Fruit fly (Drosophila melanogaster): Measurements from ENCODE around the gene CG13282.
A peak's percentile ranks its signal among the peaks of the same experiment; 100 is the strongest.

Gene CG13282

dm6 chr2L:16868897-16869324 lies 34.6 kb upstream of the CG13282 start (continued):
- peak; percentile 44 for TF ChIP-seq fd96Cb (tag; optimal IDR thresholded peaks at IDR 0.05)
- TF ChIP-seq Gug (GFP tag; IDR thresholded peaks at IDR 0.05): no peak
- no peak for TF ChIP-seq trh (GFP tag; optimal IDR thresholded peaks at IDR 0.05)
- peak; percentile 44; the same call in 1 of the 2 replicates for TF ChIP-seq stc (GFP tag; IDR thresholded peaks at IDR 0.05)
- TF ChIP-seq Oli (tag; optimal IDR thresholded peaks at IDR 0.05): peak; percentile 61
- peak; percentile 74 for TF ChIP-seq CG11504 (tag; optimal IDR thresholded peaks at IDR 0.05)
- no peak for TF ChIP-seq CG12299 (tag; optimal IDR thresholded peaks at IDR 0.05)
- TF ChIP-seq Usf (GFP tag; optimal IDR thresholded peaks at IDR 0.05): no peak
- TF ChIP-seq nerfin-2 (GFP tag; IDR thresholded peaks at IDR 0.05; ENCODE audit: partially characterized antibody): no peak
- TF ChIP-seq cad (GFP tag; optimal IDR thresholded peaks at IDR 0.05): no peak
- TF ChIP-seq exex (tag; optimal IDR thresholded peaks at IDR 0.05): no peak
- no peak for TF ChIP-seq yki (optimal IDR thresholded peaks at IDR 0.05)
- peak; percentile 74 for TF ChIP-seq CG13424 (tag; optimal IDR thresholded peaks at IDR 0.05)
- TF ChIP-seq Ptx1 (GFP tag; IDR thresholded peaks at IDR 0.05): peak; percentile 72
- TF ChIP-seq tgo (GFP tag; IDR thresholded peaks at IDR 0.05): peak; percentile 57
- TF ChIP-seq Mrtf (GFP tag; IDR thresholded peaks at IDR 0.05): no peak
- no peak for TF ChIP-seq repo (GFP tag; optimal IDR thresholded peaks at IDR 0.05)
- no peak for TF ChIP-seq CG4820 (GFP tag; optimal IDR thresholded peaks at IDR 0.05)
- no peak for TF ChIP-seq CG1832 (GFP tag; optimal IDR thresholded peaks at IDR 0.05)
- peak in 1 of 2 experiments; percentile 96 for TF ChIP-seq Hr78 (GFP tag; optimal IDR thresholded peaks at IDR 0.05)
- no peak for TF ChIP-seq CG12219 (GFP tag; optimal IDR thresholded peaks at IDR 0.05)
- no peak for TF ChIP-seq bbx (GFP tag; IDR thresholded peaks at IDR 0.05; ENCODE audit: partially characterized antibody)
- no peak for TF ChIP-seq Side (GFP tag; optimal IDR thresholded peaks at IDR 0.05)
- TF ChIP-seq btn (GFP tag; optimal IDR thresholded peaks at IDR 0.05): no peak
- TF ChIP-seq so (GFP tag; IDR thresholded peaks at IDR 0.05): no peak; the same call in 2 of the 3 replicates
- peak; percentile 62 for TF ChIP-seq CG12391 (tag; optimal IDR thresholded peaks at IDR 0.05)
- 0 out of 2 replicates have a peak, but pooled peaks have one; percentile 6 for TF ChIP-seq Taf1 (GFP tag; IDR thresholded peaks at IDR 0.05)
- TF ChIP-seq Dip2 (GFP tag; IDR thresholded peaks at IDR 0.05): no peak
- TF ChIP-seq Dip3 (GFP tag; optimal IDR thresholded peaks at IDR 0.05): no peak
- no peak for TF ChIP-seq Dfd (GFP tag; optimal IDR thresholded peaks at IDR 0.05)
- no peak for TF ChIP-seq Ravus (GFP tag; IDR thresholded peaks at IDR 0.05)
- peak; percentile 6 for TF ChIP-seq CG13775 (GFP tag; optimal IDR thresholded peaks at IDR 0.05)
- 0 out of 2 replicates have a peak, but pooled peaks have one; percentile 29 for TF ChIP-seq esg (GFP tag; conservative IDR thresholded peaks at IDR 0.05)
- no peak for TF ChIP-seq z (GFP tag; IDR thresholded peaks at IDR 0.05)
- TF ChIP-seq scrt (GFP tag; optimal IDR thresholded peaks at IDR 0.05): no peak
- peak; percentile 23 for TF ChIP-seq Hr3 (GFP tag; optimal IDR thresholded peaks at IDR 0.05)
- no peak for TF ChIP-seq dm (GFP tag; optimal IDR thresholded peaks at IDR 0.05)
- TF ChIP-seq CG3838 (GFP tag; optimal IDR thresholded peaks at IDR 0.05): no peak
- TF ChIP-seq Deaf1 (tag; optimal IDR thresholded peaks at IDR 0.05): peak; percentile 91
- no peak for TF ChIP-seq Ada2b (GFP tag; IDR thresholded peaks at IDR 0.05)
- no peak for TF ChIP-seq CG2120 (GFP tag; optimal IDR thresholded peaks at IDR 0.05)
- no peak for TF ChIP-seq CG4730 (GFP tag; IDR thresholded peaks at IDR 0.05)
- TF ChIP-seq CG8290 (GFP tag; optimal IDR thresholded peaks at IDR 0.05): no peak
- no peak for TF ChIP-seq CG8290 (tag; optimal IDR thresholded peaks at IDR 0.05)
- peak; percentile 24 for TF ChIP-seq CG9727 (GFP tag; optimal IDR thresholded peaks at IDR 0.05)
- no peak for TF ChIP-seq kah (GFP tag; optimal IDR thresholded peaks at IDR 0.05)
- peak; percentile 75 for TF ChIP-seq dysf (GFP tag; IDR thresholded peaks at IDR 0.05)
- peak; percentile 64 for TF ChIP-seq row (GFP tag; IDR thresholded peaks at IDR 0.05)
- TF ChIP-seq Dek (tag; optimal IDR thresholded peaks at IDR 0.05): peak; percentile 27
- no peak for TF ChIP-seq cg (GFP tag; optimal IDR thresholded peaks at IDR 0.05)
- peak; percentile 28 for TF ChIP-seq Hmr (GFP tag; optimal IDR thresholded peaks at IDR 0.05)
- peak; percentile 76 for TF ChIP-seq CG7839 (tag; optimal IDR thresholded peaks at IDR 0.05)
- TF ChIP-seq Dbx (GFP tag; IDR thresholded peaks at IDR 0.05): no peak
